Worm (Caenorhabditis elegans): ENCODE results near the gene srsy-1.

The srsy-1 gene

DNA sequence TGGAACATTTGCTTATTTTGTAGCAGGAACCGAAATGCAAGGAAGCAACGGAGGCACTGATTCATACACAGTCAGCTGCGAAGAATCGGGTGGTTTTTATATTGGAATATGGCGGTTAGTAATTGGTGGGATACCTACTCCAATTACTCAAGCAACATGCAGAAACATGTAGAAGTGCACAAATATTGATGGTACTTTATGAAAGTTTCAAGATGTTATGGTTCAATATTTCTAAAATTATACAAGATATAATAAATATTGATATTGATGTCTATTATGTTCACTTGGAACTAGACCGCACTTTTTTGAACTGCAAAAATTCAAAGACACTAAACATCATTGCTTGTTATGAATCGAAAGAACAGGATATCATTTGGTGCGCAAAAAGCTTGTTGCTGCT, 21.9 kb upstream of the srsy-1 start, which contains the start of gene C04G6.13:
C04G6.13 (plus strand) TSS at position 301 of the 400 bp plus-strand sequence.
- TF ChIP-seq lsy-12 (tag; optimal IDR thresholded peaks at IDR 0.05) (no peak), jun-1 (tag; optimal IDR thresholded peaks at IDR 0.05) (no peak), elt-1 (tag; optimal IDR thresholded peaks at IDR 0.05) (no peak), ceh-9 (tag; optimal IDR thresholded peaks at IDR 0.05) (no peak), unc-39 (tag; optimal IDR thresholded peaks at IDR 0.05) (no peak), nhr-43 (tag; optimal IDR thresholded peaks at IDR 0.05; ENCODE audit: poor library complexity, severe bottlenecking) (no peak), elt-3 (tag; optimal IDR thresholded peaks at IDR 0.05) (no peak), fkh-2 (tag; optimal IDR thresholded peaks at IDR 0.05) (no peak), lin-39 (tag; optimal IDR thresholded peaks at IDR 0.05) (no peak), nhr-237 (tag; optimal IDR thresholded peaks at IDR 0.05) (no peak), ztf-4 (tag; optimal IDR thresholded peaks at IDR 0.05) (no peak), nfya-1 (tag; optimal IDR thresholded peaks at IDR 0.05; ENCODE audit: insufficient read depth) (no peak), pqm-1 (tag; optimal IDR thresholded peaks at IDR 0.05) (no peak), sea-2 (GFP tag; optimal IDR thresholded peaks at IDR 0.05) (no peak), nhr-77 (tag; optimal IDR thresholded peaks at IDR 0.05) (no peak), eor-1 (tag; optimal IDR thresholded peaks at IDR 0.05) (no peak), ceh-28 (tag; optimal IDR thresholded peaks at IDR 0.05) (no peak), unc-62 (GFP tag; optimal IDR thresholded peaks at IDR 0.05) (no peak), pha-4 (tag; optimal IDR thresholded peaks at IDR 0.05) (no peak), hmg-11 (tag; optimal IDR thresholded peaks at IDR 0.05) (no peak)

ce11 chrII:5099034-5099433, 16.8 kb upstream of the srsy-1 start:
- TF ChIP-seq nhr-28 (tag; optimal IDR thresholded peaks at IDR 0.05) (no peak), nhr-11 (tag; optimal IDR thresholded peaks at IDR 0.05) (no peak), R02D3.7 (tag; optimal IDR thresholded peaks at IDR 0.05) (no peak), nfya-1 (tag; optimal IDR thresholded peaks at IDR 0.05; ENCODE audit: insufficient read depth) (peak; percentile 86)

DNA sequence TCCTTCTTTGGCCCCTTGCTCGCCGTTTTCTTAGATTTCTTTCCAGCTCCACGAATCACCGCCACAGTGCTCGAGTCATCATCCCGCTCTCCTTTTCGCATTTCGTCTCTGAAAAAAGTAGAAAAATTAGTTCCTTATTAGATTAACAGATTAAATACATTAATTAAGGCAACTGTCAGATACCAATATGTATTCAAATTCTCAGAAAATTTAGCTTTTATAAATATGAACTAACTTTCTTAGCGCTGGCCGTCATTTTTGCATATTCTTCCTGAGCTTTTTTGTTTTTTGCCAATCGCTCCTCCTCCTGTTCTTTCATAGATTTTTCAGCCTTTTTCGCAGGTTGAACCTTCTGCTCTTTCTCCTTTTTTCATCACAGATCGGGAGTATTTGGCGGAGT, 16.2 kb upstream of the srsy-1 start, which contains the start of gene C04G6.6:
C04G6.6 (minus strand) TSS at position 101 of the 400 bp plus-strand sequence.
- TF ChIP-seq hmg-11 (tag; optimal IDR thresholded peaks at IDR 0.05) (no peak), snpc-4 (tag; optimal IDR thresholded peaks at IDR 0.05) (no peak), zag-1 (tag; optimal IDR thresholded peaks at IDR 0.05) (no peak), R02D3.7 (tag; optimal IDR thresholded peaks at IDR 0.05) (no peak), lin-39 (tag; optimal IDR thresholded peaks at IDR 0.05) (no peak), daf-12 (tag; optimal IDR thresholded peaks at IDR 0.05) (no peak), fkh-10 (GFP tag; optimal IDR thresholded peaks at IDR 0.05) (no peak), nhr-25 (tag; optimal IDR thresholded peaks at IDR 0.05) (no peak), nhr-77 (tag; optimal IDR thresholded peaks at IDR 0.05) (no peak), sea-2 (GFP tag; optimal IDR thresholded peaks at IDR 0.05) (no peak), jun-1 (tag; optimal IDR thresholded peaks at IDR 0.05) (no peak), nhr-23 (tag; optimal IDR thresholded peaks at IDR 0.05) (no peak), ztf-4 (tag; optimal IDR thresholded peaks at IDR 0.05) (no peak), nhr-67 (tag; optimal IDR thresholded peaks at IDR 0.05) (no peak)

DNA sequence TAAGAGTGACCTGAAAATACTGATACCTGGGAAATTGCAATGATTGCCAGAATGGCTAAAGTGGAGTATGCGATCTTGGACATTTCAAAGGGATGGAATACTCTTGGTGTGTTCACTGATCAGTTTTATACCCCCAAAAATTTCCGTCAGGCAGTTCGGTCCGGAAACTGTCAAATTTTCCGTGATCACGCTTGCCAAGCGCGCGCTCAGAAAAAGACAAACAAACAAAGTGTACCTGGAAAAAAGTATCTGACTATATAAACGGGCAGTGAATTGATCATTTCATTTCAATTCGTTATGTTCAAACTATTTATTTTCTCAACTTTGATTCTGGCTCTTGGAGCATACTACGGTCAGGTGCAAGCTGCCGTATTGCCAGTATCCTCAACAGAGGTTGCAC, 14.1 kb upstream of the srsy-1 start, which contains the start of the genes idpb-3 and idpb-1:
idpb-3 (minus strand) TSS at position 101 of the 400 bp plus-strand sequence.
idpb-1 (plus strand) TSS at position 284 of the 400 bp plus-strand sequence.
- no peak for TF ChIP-seq fos-1 (tag; optimal IDR thresholded peaks at IDR 0.05)
- TF ChIP-seq pha-4 (tag; optimal IDR thresholded peaks at IDR 0.05), result no peak
- no peak for TF ChIP-seq unc-62 (GFP tag; optimal IDR thresholded peaks at IDR 0.05)
- no peak for TF ChIP-seq nhr-23 (tag; optimal IDR thresholded peaks at IDR 0.05)
- no peak for TF ChIP-seq eor-1 (tag; optimal IDR thresholded peaks at IDR 0.05)
- TF ChIP-seq unc-39 (tag; optimal IDR thresholded peaks at IDR 0.05), result no peak
- no peak for TF ChIP-seq skn-1 (tag; optimal IDR thresholded peaks at IDR 0.05)

ce11 chrII:5103189-5103588, 12.6 kb upstream of the srsy-1 start:
- TF ChIP-seq elt-1 (tag; optimal IDR thresholded peaks at IDR 0.05) (peak; percentile 88), lin-15B (tag; optimal IDR thresholded peaks at IDR 0.05) (no peak), nhr-25 (tag; optimal IDR thresholded peaks at IDR 0.05) (peak; percentile 3), egl-5 (tag; optimal IDR thresholded peaks at IDR 0.05) (no peak), elt-3 (tag; optimal IDR thresholded peaks at IDR 0.05) (no peak), nhr-12 (tag; optimal IDR thresholded peaks at IDR 0.05) (no peak)
